Worm (Caenorhabditis elegans) whole organism, L4/young adult: Measurements from ENCODE around the gene spop-1.

Experiments used
- W03F9.2 ChIP-seq: fragments of 150-350 bp; optimal IDR thresholded peaks from 2 replicates; lab custom pipeline; 2014; ENCODE audit warnings: missing biosample characterization, missing genetic modification characterization
- dao-5 ChIP-seq: sonication (generic microtip); optimal IDR thresholded peaks from 2 replicates; lab custom pipeline; 2016; ENCODE audit warnings: missing genotype, missing genetic modification characterization, moderate library complexity, missing compliant biosample characterization
- him-1 ChIP-seq: sonication (generic microtip); optimal IDR thresholded peaks from 2 replicates; lab custom pipeline; 2016; ENCODE audit warnings: missing genotype, missing genetic modification reagents, missing genetic modification characterization, missing compliant biosample characterization

The spop-1 gene

DNA sequence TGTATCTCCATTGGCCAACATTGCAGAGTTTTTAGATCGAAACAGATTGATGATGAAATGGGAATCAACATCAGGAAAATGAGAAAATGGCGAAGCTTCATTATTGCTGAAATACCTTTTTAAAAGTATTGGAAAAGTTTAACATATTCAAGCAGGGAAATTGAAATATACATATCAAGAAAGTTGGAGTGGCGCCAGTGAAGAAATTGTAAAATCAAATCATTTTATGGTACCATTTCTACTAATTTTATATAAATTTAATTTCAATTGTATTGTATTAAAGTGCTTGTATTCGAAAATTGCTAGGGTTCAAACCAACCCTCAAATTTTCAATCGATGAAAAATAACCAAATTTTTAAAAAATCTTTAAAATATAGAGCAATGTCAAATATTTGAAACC is 8.5 kb upstream of the spop-1 start, which contains the start of gene srt-55:
Gene srt-55, minus strand, starts transcription at position 101 of the 400 bp plus-strand sequence.
- TF ChIP-seq him-1 (tag; lab: Kevin White, UChicago) (no peak), dao-5 (tag; lab: Kevin White, UChicago) (no peak), W03F9.2 (tag; lab: Kevin White, UChicago) (no peak)

DNA sequence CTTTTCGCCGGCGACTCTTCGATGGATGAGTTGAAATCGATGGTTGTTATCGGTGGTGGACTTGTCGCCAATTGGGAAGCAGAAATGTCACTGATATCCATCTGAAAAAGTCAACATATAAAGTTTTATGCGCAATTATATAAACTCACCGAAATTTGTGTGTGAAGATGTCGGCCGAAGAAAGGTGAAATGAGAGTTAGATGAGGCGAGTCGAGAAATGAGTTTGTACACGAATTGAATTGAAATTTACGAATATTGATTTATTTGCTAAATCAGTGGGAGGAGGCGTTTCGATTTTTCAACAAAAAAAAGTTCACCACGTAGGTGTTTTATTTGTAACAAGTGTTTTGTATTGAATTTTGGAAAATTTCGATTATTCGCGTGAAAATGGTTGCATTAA is 3.5 kb upstream of the spop-1 start, which contains the start of gene kel-10:
Gene kel-10, minus strand, starts transcription at position 101 of the 400 bp plus-strand sequence.
- TF ChIP-seq dao-5 (tag; lab: Kevin White, UChicago), result no peak
- no peak for TF ChIP-seq W03F9.2 (tag; lab: Kevin White, UChicago)
- no peak for TF ChIP-seq him-1 (tag; lab: Kevin White, UChicago)

DNA sequence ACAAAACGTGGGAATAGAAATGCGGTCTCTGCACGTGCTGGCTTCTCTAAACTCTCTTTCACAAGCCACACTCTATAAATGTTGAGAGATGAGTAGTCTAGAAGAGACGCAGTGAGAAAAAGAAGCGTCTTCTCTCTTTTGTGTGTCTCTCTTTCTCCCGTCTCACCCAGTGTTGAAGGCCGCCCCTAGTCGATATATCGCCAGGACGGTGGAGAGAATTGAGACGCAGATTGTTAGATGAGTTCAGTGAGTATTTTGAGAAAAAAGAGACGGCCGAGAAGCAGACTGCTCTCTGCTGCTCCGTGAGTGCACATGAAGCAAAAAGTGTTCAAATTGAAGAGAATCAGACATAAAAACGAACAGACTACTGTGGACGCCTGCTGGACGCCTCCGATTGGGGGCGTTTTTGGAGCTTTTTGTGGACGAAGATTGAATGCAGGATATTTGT is 1.3 kb downstream of the spop-1 start:
- no peak for TF ChIP-seq dao-5 (tag; lab: Kevin White, UChicago)
- TF ChIP-seq W03F9.2 (tag; lab: Kevin White, UChicago), result peak; percentile 66
- TF ChIP-seq him-1 (tag; lab: Kevin White, UChicago), result peak; percentile 39

DNA sequence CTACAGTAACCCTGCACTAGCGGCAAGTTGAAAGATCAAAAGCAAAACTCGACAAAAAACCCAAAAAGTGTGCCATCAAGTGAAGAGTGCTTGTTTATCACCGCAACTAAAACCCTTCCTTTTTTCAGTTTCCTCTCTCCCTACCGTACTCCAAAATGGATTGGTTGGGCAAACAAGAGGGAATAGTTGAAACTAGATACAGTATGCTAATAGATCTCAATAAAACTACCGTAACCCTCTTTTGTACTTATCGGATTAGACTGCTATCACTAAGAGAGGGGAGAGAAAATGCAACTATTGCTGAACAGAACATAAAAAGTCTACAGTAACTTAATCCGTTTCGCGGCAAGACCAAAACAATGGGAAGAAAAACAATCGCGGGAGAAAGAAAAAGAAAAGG is 2.5 kb downstream of the spop-1 start:
- TF ChIP-seq dao-5 (tag; lab: Kevin White, UChicago), result no peak
- TF ChIP-seq W03F9.2 (tag; lab: Kevin White, UChicago), result no peak
- no peak for TF ChIP-seq him-1 (tag; lab: Kevin White, UChicago)

DNA sequence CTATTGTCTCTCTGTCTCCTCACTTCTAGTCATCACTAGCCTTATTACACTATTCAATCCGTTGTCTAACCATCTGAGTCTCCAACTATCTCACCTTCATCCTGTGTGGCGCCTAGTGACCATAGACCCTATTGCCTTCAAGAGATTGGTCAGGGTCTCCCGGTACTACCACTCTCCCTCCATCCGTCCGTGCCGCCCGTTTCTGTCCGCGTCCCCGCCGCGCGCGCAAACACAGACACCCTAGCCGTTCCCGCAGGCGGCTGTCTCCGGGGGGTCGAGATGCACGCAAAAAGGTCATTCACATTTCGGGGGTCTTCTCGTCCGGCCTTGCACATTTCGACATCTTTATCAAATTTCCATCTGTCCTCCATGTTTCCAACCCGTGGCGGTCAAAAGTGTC is 3.3 kb downstream of the spop-1 start:
- TF ChIP-seq him-1 (tag; lab: Kevin White, UChicago) (no peak), dao-5 (tag; lab: Kevin White, UChicago) (no peak), W03F9.2 (tag; lab: Kevin White, UChicago) (no peak)

DNA sequence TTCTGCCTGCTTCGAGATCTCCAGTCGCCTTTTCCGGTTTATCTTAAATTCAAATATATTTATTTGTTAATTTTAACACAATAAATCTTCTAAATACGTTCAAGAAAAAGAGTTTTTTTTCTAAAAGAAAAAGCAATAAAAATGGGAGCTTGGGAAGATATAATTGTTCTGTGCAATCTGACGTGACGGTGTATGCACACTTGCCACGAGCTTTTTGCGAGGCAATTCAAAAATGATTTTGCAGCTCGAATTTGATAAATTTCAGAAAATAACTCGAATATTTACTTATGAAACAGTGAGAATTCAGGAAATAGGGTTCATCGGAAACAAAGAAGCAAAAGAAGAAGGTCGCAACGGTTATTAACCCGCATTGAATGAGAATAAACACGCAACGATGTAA is 4.8 kb downstream of the spop-1 start:
- no peak for TF ChIP-seq dao-5 (tag; lab: Kevin White, UChicago)
- no peak for TF ChIP-seq W03F9.2 (tag; lab: Kevin White, UChicago)
- TF ChIP-seq him-1 (tag; lab: Kevin White, UChicago), result no peak

DNA sequence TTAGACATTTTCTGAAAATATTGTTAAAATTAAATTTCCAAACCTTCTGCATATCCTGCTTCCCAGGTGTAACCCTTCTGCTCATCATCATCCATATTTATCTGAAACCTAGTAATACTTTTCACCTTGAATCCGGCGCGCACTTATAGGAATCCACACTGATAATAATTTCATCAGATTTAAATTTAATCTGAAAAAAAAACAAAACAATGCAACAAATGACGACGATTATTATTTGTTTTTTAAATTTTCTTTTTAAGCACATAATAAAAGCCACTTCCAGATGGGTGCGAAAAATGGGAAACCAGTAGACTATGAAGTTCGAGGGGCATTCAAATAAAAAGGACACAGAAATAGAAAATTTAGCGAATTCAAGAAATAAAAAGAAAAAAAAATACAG is 7.2 kb downstream of the spop-1 start, which contains the start of gene gtf-2H2C:
Gene gtf-2H2C, minus strand, starts transcription at position 101 of the 400 bp plus-strand sequence.
- no peak for TF ChIP-seq him-1 (tag; lab: Kevin White, UChicago)
- no peak for TF ChIP-seq W03F9.2 (tag; lab: Kevin White, UChicago)
- no peak for TF ChIP-seq dao-5 (tag; lab: Kevin White, UChicago)

DNA sequence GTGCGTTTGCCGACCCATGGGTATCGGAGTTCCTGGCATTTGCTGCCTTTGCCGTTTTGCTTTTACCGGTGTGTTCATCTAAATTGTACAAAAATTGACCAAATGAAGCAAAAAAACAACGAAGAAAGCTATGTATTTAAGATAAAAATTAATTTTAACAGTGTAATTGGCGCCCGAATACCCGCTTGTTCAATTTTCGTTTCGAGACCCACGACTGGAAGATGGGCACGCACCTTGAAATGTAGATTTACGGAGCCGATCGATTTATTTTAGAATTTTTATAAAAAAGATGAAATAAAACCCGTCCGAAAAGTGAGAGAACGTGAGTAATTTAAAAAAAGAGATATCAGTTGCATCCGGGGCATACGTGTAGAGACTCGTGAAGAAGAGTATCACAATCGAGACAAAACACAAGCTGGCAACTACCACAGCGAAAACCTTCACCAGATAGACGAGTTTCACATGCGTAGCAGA is 9.3 kb downstream of the spop-1 start, which contains the start of gene hal-2:
Gene hal-2, minus strand, starts transcription at position 424 of the 474 bp plus-strand sequence.
- no peak for TF ChIP-seq W03F9.2 (tag; lab: Kevin White, UChicago)
- TF ChIP-seq him-1 (tag; lab: Kevin White, UChicago), result no peak
- no peak for TF ChIP-seq dao-5 (tag; lab: Kevin White, UChicago)

DNA sequence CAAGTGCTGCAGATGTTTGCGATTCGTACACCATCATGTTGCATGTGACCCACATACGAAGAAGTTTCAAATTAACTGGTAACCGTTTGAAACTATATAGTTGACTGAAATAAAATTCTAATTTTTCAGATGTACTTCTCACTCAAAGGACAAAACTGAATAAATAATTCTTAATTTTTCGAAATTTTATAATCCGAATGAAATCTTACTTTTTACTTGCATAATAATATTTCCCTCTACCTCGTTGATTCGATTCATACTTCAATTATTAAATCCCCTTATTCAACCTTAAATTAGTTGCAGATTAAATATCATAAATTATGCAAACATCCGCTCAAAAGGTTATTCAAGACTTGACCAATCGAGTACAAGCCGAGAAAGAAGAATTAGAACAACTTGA is 11.9 kb downstream of the spop-1 start, which contains the start of gene T16H12.2:
Gene T16H12.2, plus strand, starts transcription at position 301 of the 400 bp plus-strand sequence.
- TF ChIP-seq W03F9.2 (tag; lab: Kevin White, UChicago), result no peak

DNA sequence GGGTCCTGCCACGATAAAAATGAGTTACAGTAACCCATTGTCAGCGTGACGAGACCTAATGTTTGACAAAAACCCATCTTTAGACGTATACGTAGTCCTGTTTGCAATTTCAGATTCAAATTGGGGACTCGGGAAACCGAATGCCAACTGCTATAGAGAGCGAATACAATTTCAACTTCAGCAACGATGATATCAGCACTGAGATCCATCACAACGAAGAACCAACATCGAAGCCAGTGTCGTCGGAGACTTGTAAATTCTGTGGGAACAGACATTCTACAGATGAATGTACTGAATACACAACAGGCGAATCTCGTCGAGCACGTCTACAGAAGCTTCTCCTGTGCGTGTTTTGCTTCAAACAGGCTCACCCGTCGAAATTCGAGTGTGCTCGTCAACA is 12.3 kb downstream of the spop-1 start:
- TF ChIP-seq W03F9.2 (tag; lab: Kevin White, UChicago) (no peak), dao-5 (tag; lab: Kevin White, UChicago) (no peak), him-1 (tag; lab: Kevin White, UChicago) (no peak)

DNA sequence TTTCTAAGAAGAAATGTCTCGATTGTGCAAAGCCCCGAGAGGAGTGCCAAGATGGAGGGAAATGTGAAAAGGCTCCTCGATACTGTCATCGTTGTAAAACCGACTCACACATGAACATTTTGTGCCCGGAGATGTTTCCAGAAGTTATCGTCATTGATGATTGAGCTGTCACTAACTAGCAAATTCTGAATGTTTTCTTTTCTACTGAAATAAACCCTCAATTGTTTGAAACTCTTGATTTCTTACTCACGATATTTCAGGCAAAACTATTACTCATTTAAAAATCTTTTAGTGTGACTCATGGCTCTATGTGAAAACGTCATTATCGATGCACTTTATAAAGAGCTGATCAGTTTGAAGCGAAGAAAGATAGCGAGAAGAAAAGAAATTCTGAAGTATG is 12.8 kb downstream of the spop-1 start, which contains the start of gene T16H12.13:
Gene T16H12.13, plus strand, starts transcription at position 301 of the 400 bp plus-strand sequence.
- TF ChIP-seq him-1 (tag; lab: Kevin White, UChicago) (no peak), W03F9.2 (tag; lab: Kevin White, UChicago) (no peak)

DNA sequence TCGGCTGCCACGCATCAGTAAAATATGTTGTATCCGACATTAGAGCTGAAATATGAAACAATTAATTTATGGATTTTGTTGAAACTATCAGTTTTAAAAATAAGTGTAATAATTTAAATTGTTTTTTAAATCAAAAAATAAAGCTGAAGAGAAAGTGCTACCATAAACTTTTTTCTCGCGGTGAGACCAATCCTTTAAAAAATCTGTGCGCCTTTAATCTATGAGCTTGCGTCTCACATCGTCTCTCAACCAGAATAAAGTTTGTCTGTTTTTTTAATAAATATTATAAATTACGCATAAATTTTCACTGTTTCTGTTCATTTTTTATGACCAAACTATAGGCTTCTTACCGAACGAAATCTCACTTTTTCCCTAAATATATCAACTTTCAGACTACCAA is 14.6 kb downstream of the spop-1 start, which contains the start of gene T16H12.3:
Gene T16H12.3, minus strand, starts transcription at position 51 of the 400 bp plus-strand sequence.
- TF ChIP-seq W03F9.2 (tag; lab: Kevin White, UChicago) (no peak), him-1 (tag; lab: Kevin White, UChicago) (no peak), dao-5 (tag; lab: Kevin White, UChicago) (no peak)

DNA sequence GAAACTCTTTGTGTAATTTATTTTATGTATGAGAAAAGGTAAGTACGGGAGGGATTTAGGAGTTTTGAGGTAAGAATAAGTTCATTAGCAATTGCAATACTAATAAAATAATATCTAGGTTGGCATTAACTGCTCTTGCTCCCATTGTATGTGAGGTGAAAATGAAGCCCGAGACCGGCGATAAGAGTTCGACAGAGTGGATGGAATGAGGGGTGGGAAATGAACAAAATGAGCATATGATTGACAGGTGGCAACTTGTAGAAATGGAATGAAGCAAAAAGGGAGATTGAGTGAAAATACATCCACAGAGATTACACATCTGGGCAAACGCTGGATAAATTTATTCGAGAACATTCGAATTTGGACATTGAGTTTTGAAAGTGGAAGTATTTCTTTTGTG is 19.1 kb downstream of the spop-1 start:
- no peak for TF ChIP-seq W03F9.2 (tag; lab: Kevin White, UChicago)
- TF ChIP-seq him-1 (tag; lab: Kevin White, UChicago), result no peak
- TF ChIP-seq dao-5 (tag; lab: Kevin White, UChicago), result no peak

DNA sequence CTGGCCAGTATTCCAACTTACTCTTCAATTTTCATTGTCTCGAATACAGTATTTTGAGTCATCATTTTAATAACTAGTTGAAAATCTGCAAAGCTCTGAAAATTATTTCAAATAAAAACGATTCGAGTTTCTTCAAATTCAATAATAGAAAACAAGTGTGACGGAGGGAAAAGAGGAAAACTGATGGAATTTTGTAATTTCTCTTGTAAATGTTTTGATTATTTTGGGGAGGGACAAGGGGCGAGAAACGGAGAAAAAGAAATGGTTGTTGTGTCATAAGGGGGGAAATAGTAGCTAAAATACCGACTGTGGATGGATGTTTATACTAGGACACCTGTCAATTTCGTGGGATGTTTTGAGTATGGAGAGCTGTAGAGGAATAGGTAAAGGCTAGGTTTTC is 19.7 kb downstream of the spop-1 start, which contains the start of gene T16G12.9:
Gene T16G12.9, minus strand, starts transcription at position 101 of the 400 bp plus-strand sequence.
- TF ChIP-seq him-1 (tag; lab: Kevin White, UChicago) (no peak), W03F9.2 (tag; lab: Kevin White, UChicago) (no peak), dao-5 (tag; lab: Kevin White, UChicago) (no peak)
